Worm (Caenorhabditis elegans): ENCODE results near the gene ZC196.3.

- TF ChIP-seq attf-6 (GFP tag; IDR thresholded peaks at IDR 0.05) (no peak), ztf-18 (tag; optimal IDR thresholded peaks at IDR 0.05) (no peak), zim-3 (tag; optimal IDR thresholded peaks at IDR 0.05) (no peak), unc-62 (GFP tag; optimal IDR thresholded peaks at IDR 0.05) (no peak), lsl-1 (GFP tag; optimal IDR thresholded peaks at IDR 0.05) (no peak), him-1 (tag; optimal IDR thresholded peaks at IDR 0.05) (no peak)
Observed at ce11 chrV:8753395-8753794, 16.9 kb downstream of the ZC196.3 start, which contains the start of gene B0507.5.
